Worm (Caenorhabditis elegans) whole organism, L4 larva: Measurements from ENCODE around the gene C35A11.2.

Experiments
- F10B5.3 ChIP-seq: sonication (generic microtip); optimal IDR thresholded peaks from 2 replicates; lab custom pipeline; 2016; ENCODE audit warnings: mild to moderate bottlenecking, missing genetic modification characterization, missing compliant biosample characterization
- F37D6.2 ChIP-seq: sonication (generic microtip); optimal IDR thresholded peaks from 2 replicates; lab custom pipeline; 2016; ENCODE audit warnings: mild to moderate bottlenecking, missing genetic modification characterization, missing compliant biosample characterization
- R02D3.7 ChIP-seq: fragments of 150-350 bp; sonication (generic microtip); optimal IDR thresholded peaks from 3 replicates; lab custom pipeline; 2014; ENCODE audit warnings: missing biosample characterization, missing genetic modification characterization
- T20F7.1 ChIP-seq: fragments of 200-800 bp; sonication (Bioruptor generic); optimal IDR thresholded peaks from 2 replicates; lab custom pipeline; 2018; ENCODE audit warnings: mild to moderate bottlenecking, missing genetic modification characterization, missing compliant biosample characterization
- T26A8.4 ChIP-seq: fragments of 200-800 bp; sonication (Bioruptor generic); IDR thresholded peaks from 2 replicates; pipeline ENCODE4 v1.3.6; 2022; ENCODE audit warnings: missing genetic modification characterization, missing compliant biosample characterization
- Y48G9A.11 ChIP-seq: fragments of 200-800 bp; sonication (Bioruptor generic); IDR thresholded peaks from 2 replicates; pipeline ENCODE4 v1.3.6; 2022; ENCODE audit warnings: missing genetic modification reagents, missing genetic modification characterization, missing compliant biosample characterization
- Y5F2A.4 ChIP-seq: fragments of 200-800 bp; sonication (Bioruptor generic); optimal IDR thresholded peaks from 2 replicates; lab custom pipeline; 2018; ENCODE audit warnings: mild to moderate bottlenecking, missing genetic modification characterization, missing compliant biosample characterization
- Y75B8A.6 ChIP-seq: fragments of 200-800 bp; sonication (Bioruptor generic); IDR thresholded peaks from 2 replicates; pipeline ENCODE4 v1.3.6; 2022; ENCODE audit warnings: missing genetic modification reagents, missing genetic modification characterization, missing compliant biosample characterization
- aha-1 ChIP-seq: fragments of 150-350 bp; peaks from one replicate; lab custom pipeline; 2014; ENCODE audit warnings: missing biosample characterization, missing genetic modification characterization
- aly-2 ChIP-seq: sonication (generic microtip); optimal IDR thresholded peaks from 2 replicates; lab custom pipeline; 2018; ENCODE audit warnings: missing biosample characterization, missing genetic modification characterization
- arid-1 ChIP-seq: fragments of 200-800 bp; sonication (Bioruptor generic); conservative IDR thresholded peaks from 2 replicates; pipeline ENCODE4 v1.3.6; 2022; ENCODE audit warnings: missing genetic modification reagents, missing genetic modification characterization, missing compliant biosample characterization
- ceh-20 ChIP-seq: fragments of 200-800 bp; sonication (Bioruptor generic); IDR thresholded peaks from 2 replicates; pipeline ENCODE4 v1.3.6; 2022; ENCODE audit warnings: missing genetic modification reagents, missing genetic modification characterization, missing compliant biosample characterization
- ceh-32 ChIP-seq: sonication (generic microtip); optimal IDR thresholded peaks from 2 replicates; lab custom pipeline; 2016; ENCODE audit warnings: mild to moderate bottlenecking, missing genetic modification characterization, missing compliant biosample characterization; ENCODE audit not compliant: poor library complexity
- ceh-62 ChIP-seq: sonication (generic microtip); optimal IDR thresholded peaks from 2 replicates; lab custom pipeline; 2017; ENCODE audit warnings: missing biosample characterization, missing genetic modification characterization
- ces-1 ChIP-seq: fragments of 150-350 bp; sonication (generic microtip); optimal IDR thresholded peaks from 4 replicates; lab custom pipeline; 2014; ENCODE audit warnings: missing biosample characterization, missing genetic modification reagents, missing genetic modification characterization
- daf-19 ChIP-seq: fragments of 200-800 bp; sonication (Bioruptor generic); conservative IDR thresholded peaks from 2 replicates; pipeline ENCODE4 v1.3.6; 2022; ENCODE audit warnings: missing genetic modification characterization, missing compliant biosample characterization
- dmd-6 ChIP-seq: fragments of 200-800 bp; sonication (Bioruptor generic); IDR thresholded peaks from 2 replicates; pipeline ENCODE4 v1.3.6; 2022; ENCODE audit warnings: missing genetic modification reagents, missing genetic modification characterization, missing compliant biosample characterization
- duxl-1 ChIP-seq: sonication (generic microtip); optimal IDR thresholded peaks from 2 replicates; lab custom pipeline; 2016; ENCODE audit warnings: mild to moderate bottlenecking, missing genetic modification characterization, moderate library complexity, missing compliant biosample characterization; ENCODE audit not compliant: poor library complexity
- dve-1 ChIP-seq: sonication (generic microtip); optimal IDR thresholded peaks from 2 replicates; lab custom pipeline; 2017; ENCODE audit warnings: antibody characterized with exemption, mild to moderate bottlenecking, missing genetic modification characterization, missing compliant biosample characterization; ENCODE audit not compliant: insufficient read depth
- egl-27 ChIP-seq: sonication (generic microtip); optimal IDR thresholded peaks from 3 replicates; lab custom pipeline; 2017; ENCODE audit warnings: missing biosample characterization, missing genetic modification reagents, missing genetic modification characterization
- egl-43 ChIP-seq: fragments of 200-800 bp; sonication (Bioruptor generic); IDR thresholded peaks from 2 replicates; pipeline ENCODE4 v1.3.6; 2022; ENCODE audit warnings: missing genetic modification reagents, missing genetic modification characterization, missing compliant biosample characterization
- hlh-11 ChIP-seq: fragments of 200-800 bp; sonication (Bioruptor generic); optimal IDR thresholded peaks from 2 replicates; lab custom pipeline; 2018; ENCODE audit warnings: mild to moderate bottlenecking, missing genetic modification characterization, missing compliant biosample characterization
- jun-1 ChIP-seq: fragments of 150-350 bp; optimal IDR thresholded peaks from 2 replicates; lab custom pipeline; 2014; ENCODE audit warnings: missing biosample characterization, missing genetic modification reagents, missing genetic modification characterization
- lin-29 ChIP-seq: fragments of 200-800 bp; sonication (Bioruptor generic); IDR thresholded peaks from 2 replicates; pipeline ENCODE4 v1.3.6; 2022; ENCODE audit warnings: missing genetic modification reagents, missing genetic modification characterization, missing compliant biosample characterization
- lin-39 ChIP-seq: fragments of 150-350 bp; optimal IDR thresholded peaks from 2 replicates; lab custom pipeline; 2014; ENCODE audit warnings: missing biosample characterization, missing genetic modification reagents, missing genetic modification characterization
- lir-3 ChIP-seq: sonication (generic microtip); optimal IDR thresholded peaks from 2 replicates; lab custom pipeline; 2016; ENCODE audit warnings: mild to moderate bottlenecking, missing genetic modification characterization, missing compliant biosample characterization
- mxl-2 ChIP-seq: fragments of 200-800 bp; sonication (Bioruptor generic); conservative IDR thresholded peaks from 2 replicates; pipeline ENCODE4 v1.3.6; 2022; ENCODE audit warnings: missing genetic modification reagents, missing genetic modification characterization, missing compliant biosample characterization
- mxl-3 ChIP-seq: fragments of 200-800 bp; sonication (Bioruptor generic); optimal IDR thresholded peaks from 2 replicates; lab custom pipeline; 2018; ENCODE audit warnings: mild to moderate bottlenecking, missing genetic modification characterization, missing compliant biosample characterization
- nhr-10 ChIP-seq: fragments of 150-350 bp; optimal IDR thresholded peaks from 2 replicates; lab custom pipeline; 2014; ENCODE audit warnings: missing biosample characterization, missing genetic modification characterization
- nhr-102 ChIP-seq: sonication (generic microtip); optimal IDR thresholded peaks from 2 replicates; lab custom pipeline; 2016; ENCODE audit warnings: mild to moderate bottlenecking, missing genetic modification characterization, moderate library complexity, missing compliant biosample characterization
- nhr-111 ChIP-seq: fragments of 200-800 bp; sonication (Bioruptor generic); optimal IDR thresholded peaks from 2 replicates; lab custom pipeline; 2018; ENCODE audit warnings: mild to moderate bottlenecking, missing genetic modification characterization, missing compliant biosample characterization
- nhr-237 ChIP-seq: sonication (generic microtip); optimal IDR thresholded peaks from 2 replicates; lab custom pipeline; 2017; ENCODE audit warnings: missing biosample characterization, missing genetic modification characterization
- nhr-25 ChIP-seq: sonication (generic microtip); optimal IDR thresholded peaks from 2 replicates; lab custom pipeline; 2017; ENCODE audit warnings: missing genetic modification characterization, mild to moderate bottlenecking, missing compliant biosample characterization, antibody characterized with exemption, moderate library complexity, borderline replicate concordance; ENCODE audit not compliant: insufficient read depth
- nhr-48 ChIP-seq: sonication (generic microtip); optimal IDR thresholded peaks from 2 replicates; lab custom pipeline; 2016; ENCODE audit warnings: mild to moderate bottlenecking, missing genetic modification characterization, missing compliant biosample characterization
- nhr-6 ChIP-seq: fragments of 150-350 bp; optimal IDR thresholded peaks from 2 replicates; lab custom pipeline; 2014; ENCODE audit warnings: missing biosample characterization, missing genetic modification characterization
- tra-1 ChIP-seq: fragments of 200-800 bp; sonication (Bioruptor generic); IDR thresholded peaks from 2 replicates; pipeline ENCODE4 v1.3.6; 2022; ENCODE audit warnings: missing genetic modification reagents, missing genetic modification characterization, missing compliant biosample characterization
- unc-130 ChIP-seq: sonication (generic microtip); optimal IDR thresholded peaks from 2 replicates; lab custom pipeline; 2016; ENCODE audit warnings: missing genetic modification reagents, missing genetic modification characterization, missing compliant biosample characterization
- unc-39 ChIP-seq: sonication (generic microtip); optimal IDR thresholded peaks from 2 replicates; lab custom pipeline; 2017; ENCODE audit warnings: missing biosample characterization, missing genetic modification characterization
- unc-62 ChIP-seq, 3 experiments: fragments of 150-350 bp in 1 of 3; sonication (generic microtip); optimal IDR thresholded peaks in 2 of 3; peaks in 1 of 3; 1 replicate in 1 of 3; 2 replicates in 2 of 3; lab custom pipeline; 2014 to 2017; ENCODE audit warnings: missing biosample characterization in 3 of 3, missing genetic modification characterization in 3 of 3, missing genetic modification reagents in 3 of 3, missing genotype in 1 of 3
- vab-7 ChIP-seq: fragments of 200-800 bp; sonication (Bioruptor generic); IDR thresholded peaks from 2 replicates; pipeline ENCODE4 v1.3.6; 2022; ENCODE audit warnings: missing genetic modification reagents, missing genetic modification characterization, missing compliant biosample characterization
- zag-1 ChIP-seq: fragments of 150-350 bp; optimal IDR thresholded peaks from 2 replicates; lab custom pipeline; 2014; ENCODE audit warnings: missing biosample characterization, missing genetic modification characterization
- zfp-2 ChIP-seq: sonication (generic microtip); optimal IDR thresholded peaks from 2 replicates; lab custom pipeline; 2016; ENCODE audit warnings: mild to moderate bottlenecking, missing genetic modification characterization, missing compliant biosample characterization
- zip-11 ChIP-seq: fragments of 200-800 bp; sonication (Bioruptor generic); IDR thresholded peaks from 2 replicates; pipeline ENCODE4 v1.3.6; 2022; ENCODE audit warnings: missing genetic modification characterization, missing compliant biosample characterization
- zip-2 ChIP-seq: fragments of 150-350 bp; optimal IDR thresholded peaks from 2 replicates; lab custom pipeline; 2014; ENCODE audit warnings: missing biosample characterization, missing genetic modification characterization

C35A11.2 gene

DNA sequence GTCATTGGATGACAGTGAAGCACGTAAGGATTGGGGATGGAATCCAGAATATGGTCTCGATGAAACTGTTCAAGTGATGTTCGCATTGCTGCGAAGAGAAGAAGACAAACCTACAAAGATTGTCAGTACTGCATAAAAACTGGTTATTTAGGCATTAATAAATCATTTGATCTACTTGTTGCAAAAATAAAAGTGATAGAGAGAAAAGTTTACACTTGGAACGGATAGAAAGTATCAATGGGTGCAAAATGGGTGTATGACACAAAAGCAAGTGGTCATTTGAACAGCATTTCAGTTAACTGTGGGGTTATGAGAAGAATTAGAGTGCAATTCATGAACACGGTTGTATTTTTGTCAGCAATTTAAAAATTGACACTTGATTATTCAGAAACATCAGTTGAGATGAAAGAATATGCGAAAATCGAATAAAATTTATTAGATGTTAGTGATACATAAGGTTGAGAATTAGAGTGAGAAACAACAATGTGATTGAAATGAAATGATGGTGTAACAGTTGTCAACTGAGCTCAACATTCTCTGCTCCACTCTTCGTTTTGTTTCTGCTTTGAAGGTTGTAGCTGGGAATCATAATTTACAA is 26.8 kb downstream of the C35A11.2 start, which contains the start of gene F08F3.10 (continued):
- TF ChIP-seq aly-2 (no peak), nhr-48 (tag; lab: Kevin White, UChicago) (peak; percentile 62), duxl-1 (tag; lab: Kevin White, UChicago) (no peak), tra-1 (GFP tag; lab: Robert Waterston, UW) (no peak), unc-39 (no peak), lin-39 (tag; lab: Kevin White, UChicago) (no peak), aha-1 (peak; percentile 83)
- TF ChIP-seq, all 104 proteins: peak for 5

DNA sequence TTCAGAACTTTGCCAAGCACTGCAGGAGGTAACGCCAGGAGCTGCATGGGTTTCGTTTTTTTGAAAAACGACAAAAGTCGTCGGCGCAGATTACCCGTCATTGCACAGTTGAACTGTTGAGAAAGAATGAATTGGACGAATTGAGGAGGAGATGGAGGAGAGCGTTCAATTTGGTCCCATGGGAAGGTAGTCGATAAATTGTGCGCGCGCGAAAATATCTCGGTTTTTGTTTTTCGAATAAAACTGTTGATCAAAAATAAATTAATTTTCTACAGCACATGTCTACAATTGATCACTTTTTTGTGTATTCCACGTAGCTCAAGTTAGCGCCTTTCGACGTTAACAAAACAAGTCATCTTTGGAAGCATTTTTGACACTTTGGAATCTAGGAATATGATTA is 33.8 kb downstream of the C35A11.2 start, which contains the start of gene F08F3.6:
Gene F08F3.6 (minus strand): TSS at position 153 of the 400 bp plus-strand sequence.
- TF ChIP-seq Y48G9A.11 (no peak), zag-1 (tag; lab: Kevin White, UChicago) (no peak), F10B5.3 (tag; lab: Kevin White, UChicago) (no peak), nhr-237 (tag; lab: Kevin White, UChicago) (no peak), jun-1 (no peak), lin-29 (GFP tag; lab: Robert Waterston, UW) (no peak), arid-1 (GFP tag; lab: Robert Waterston, UW) (no peak), nhr-102 (tag; lab: Kevin White, UChicago) (no peak), egl-27 (tag; lab: Kevin White, UChicago) (no peak), R02D3.7 (tag; lab: Kevin White, UChicago) (no peak), ceh-62 (tag; lab: Kevin White, UChicago) (no peak)
- TF ChIP-seq, all 104 proteins: peak for 0

DNA sequence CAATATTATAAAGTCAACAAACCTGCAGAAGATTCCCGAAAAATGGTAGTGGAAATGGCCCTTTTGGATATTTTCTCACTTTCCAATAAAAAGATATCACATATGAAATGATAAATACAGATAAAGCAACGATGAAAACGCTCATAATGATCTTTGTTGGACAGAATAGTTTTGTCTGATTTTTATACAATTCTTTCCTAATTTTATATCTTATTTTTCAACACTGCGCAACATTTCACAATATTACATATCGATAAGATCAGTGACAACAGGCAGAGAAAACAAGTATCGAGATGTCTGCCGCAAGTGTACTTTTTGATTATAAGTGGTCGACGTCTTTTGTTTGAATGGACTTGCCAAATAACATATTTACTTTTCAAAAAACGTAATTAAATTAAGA is 37.0 kb downstream of the C35A11.2 start, which contains the start of gene cyp-14A5:
Gene cyp-14A5 (minus strand): TSS at position 163 of the 400 bp plus-strand sequence.
- peak in 1 of 2 experiments; percentile 96 for TF ChIP-seq unc-62 (GFP tag; optimal IDR thresholded peaks at IDR 0.05 in 1 of 2; lab: Kevin White, UChicago)
- no peak for TF ChIP-seq unc-62 (tag; optimal IDR thresholded peaks at IDR 0.05; lab: Kevin White, UChicago)
- no peak for TF ChIP-seq Y75B8A.6
- peak; percentile 66 for TF ChIP-seq zip-2 (tag; lab: Kevin White, UChicago)
- no peak for TF ChIP-seq Y48G9A.11

DNA sequence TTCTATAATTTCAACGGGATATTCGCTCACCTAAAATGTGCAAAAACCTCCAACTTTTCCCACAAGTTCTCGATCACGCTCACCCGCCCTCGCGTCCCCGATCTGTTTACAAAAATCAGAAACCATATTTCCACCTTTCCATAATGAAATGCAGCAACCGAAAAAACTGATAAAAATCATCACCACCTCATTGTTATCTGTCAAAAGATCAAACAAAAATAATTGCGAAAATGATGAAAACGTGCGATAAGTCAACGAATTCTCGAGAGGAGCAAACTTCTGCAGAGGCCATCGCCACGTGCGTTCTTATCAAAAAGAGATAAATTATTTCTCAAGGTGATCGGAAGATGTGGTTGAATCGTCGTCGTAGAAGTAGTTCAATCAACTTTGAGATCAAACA is 38.9 kb downstream of the C35A11.2 start:
- TF ChIP-seq aha-1 (peak; percentile 53), ceh-20 (GFP tag; lab: Robert Waterston, UW) (peak; percentile 79), nhr-6 (tag; lab: Kevin White, UChicago) (no peak), dve-1 (peak; percentile 81), daf-19 (no peak), lir-3 (tag; lab: Kevin White, UChicago) (no peak), hlh-11 (tag; lab: Kevin White, UChicago) (peak; percentile 77), F37D6.2 (tag; lab: Kevin White, UChicago) (no peak), Y75B8A.6 (no peak), arid-1 (GFP tag; lab: Robert Waterston, UW) (no peak), mxl-3 (GFP tag; lab: Kevin White, UChicago) (peak; percentile 96), Y5F2A.4 (no peak), ceh-32 (no peak), mxl-2 (no peak), jun-1 (no peak), ces-1 (no peak), T20F7.1 (GFP tag; lab: Kevin White, UChicago) (no peak), zfp-2 (tag; lab: Kevin White, UChicago) (no peak), dmd-6 (peak; percentile 95), vab-7 (GFP tag; lab: Robert Waterston, UW) (no peak), nhr-10 (peak; percentile 34), zip-11 (GFP tag; lab: Robert Waterston, UW) (no peak), tra-1 (GFP tag; lab: Robert Waterston, UW) (peak; percentile 85), nhr-111 (GFP tag; lab: Kevin White, UChicago) (no peak), egl-43 (GFP tag; lab: Robert Waterston, UW) (no peak), nhr-25 (tag; lab: Kevin White, UChicago) (peak; percentile 80), unc-130 (GFP tag; lab: Kevin White, UChicago) (no peak), T26A8.4 (GFP tag; lab: Robert Waterston, UW) (no peak)
